Worm (Caenorhabditis elegans) whole organism, young adult: Measurements from ENCODE around the gene sdf-9.

ENCODE experiments used
- dox-1 ChIP-seq: fragments of 200-800 bp; sonication (Bioruptor generic); IDR thresholded peaks from 2 replicates; pipeline ENCODE4 v1.3.6; 2022; ENCODE audit warnings: missing genetic modification reagents, missing genetic modification characterization, missing compliant biosample characterization
- pha-4 ChIP-seq: fragments of 150-350 bp; sonication (generic microtip); optimal IDR thresholded peaks from 2 replicates; lab custom pipeline; 2014; ENCODE audit warnings: missing biosample characterization, missing genetic modification reagents, missing genetic modification characterization
- unc-62 ChIP-seq: fragments of 150-350 bp; optimal IDR thresholded peaks from 2 replicates; lab custom pipeline; 2014; ENCODE audit warnings: missing biosample characterization, missing genetic modification reagents, missing genetic modification characterization

DNA sequence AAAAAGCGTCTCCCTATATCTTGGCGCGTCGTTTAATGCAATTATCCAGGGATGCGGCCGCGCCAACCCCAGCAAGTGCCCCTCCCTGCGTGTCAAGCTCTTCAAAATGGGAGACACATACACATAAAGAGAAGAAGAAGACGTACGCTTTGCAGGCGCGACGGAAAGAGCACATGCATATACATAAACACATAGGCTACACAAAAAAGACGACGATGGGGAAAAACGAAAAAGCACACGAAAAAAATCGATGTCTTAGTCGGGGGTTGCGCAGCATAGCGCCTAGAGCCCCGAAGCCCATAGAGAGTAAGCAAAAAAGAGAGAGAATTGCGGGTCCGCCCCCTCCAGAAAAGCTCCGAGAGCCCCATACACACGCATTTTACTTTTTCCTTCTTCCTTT is 8.9 kb upstream of the sdf-9 start, which contains the start of gene tpan-1:
- TF ChIP-seq pha-4 (tag; lab: Kevin White, UChicago) (no peak), dox-1 (GFP tag; lab: Robert Waterston, UW) (no peak), unc-62 (no peak)
